Fruit fly (Drosophila melanogaster) whole organism, pupa: ENCODE results near the gene Atx-1.

ENCODE experiments used
- CG14655 ChIP-seq: fragments of 200-800 bp; sonication (Bioruptor generic); optimal IDR thresholded peaks from 3 replicates; lab custom pipeline; 2017; ENCODE audit warnings: mild to moderate bottlenecking, missing biosample characterization, missing genetic modification reagents, missing genetic modification characterization
- EcR ChIP-seq: fragments of 200-800 bp; sonication (Bioruptor generic); optimal IDR thresholded peaks from 3 replicates; lab custom pipeline; 2019; ENCODE audit warnings: missing biosample characterization, missing genetic modification characterization, mild to moderate bottlenecking, moderate library complexity, missing genetic modification reagents
- Ets98B ChIP-seq: fragments of 200-800 bp; sonication (Bioruptor generic); IDR thresholded peaks from 2 replicates; pipeline ENCODE4 v1.3.6; 2022; ENCODE audit warnings: missing biosample characterization, missing genetic modification characterization
- Snoo ChIP-seq: fragments of 200-800 bp; sonication (Bioruptor generic); optimal IDR thresholded peaks from 3 replicates; lab custom pipeline; 2017; ENCODE audit warnings: missing biosample characterization, mild to moderate bottlenecking, missing genetic modification characterization, inconsistent platforms

- TF ChIP-seq Snoo (peak; percentile 88), CG14655 (GFP tag; lab: Kevin White, UChicago) (peak; percentile 86), EcR (GFP tag; lab: Kevin White, UChicago) (peak; percentile 54), Ets98B (GFP tag; lab: Robert Waterston, UW) (peak; percentile 44; the same call in 1 of the 2 replicates)
Observed at dm6 chrX:6855366-6856200, 32.6 kb downstream of the Atx-1 start.
